Worm (Caenorhabditis elegans): ENCODE data around the gene vha-19.

vha-19 gene

DNA sequence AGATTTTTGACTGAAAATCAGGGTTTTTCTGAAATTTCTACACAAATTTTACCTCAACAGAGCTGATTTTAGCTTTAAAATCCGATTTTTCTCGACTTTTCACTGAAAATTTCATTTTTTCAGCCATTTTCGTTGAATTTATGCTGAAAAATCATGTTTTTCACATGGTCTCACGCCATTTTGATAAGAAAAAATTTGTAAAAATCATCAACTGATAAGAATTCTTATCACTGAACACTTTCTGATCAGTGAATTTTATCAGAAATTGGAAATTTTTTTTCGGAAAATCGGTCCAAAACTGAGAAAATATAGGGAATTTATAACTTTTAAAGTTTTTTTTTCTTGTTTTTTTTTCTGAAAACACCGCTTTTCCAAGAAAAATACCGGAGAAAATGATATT, 31.9 kb downstream of the vha-19 start:
- no peak for TF ChIP-seq sea-2 (GFP tag; optimal IDR thresholded peaks at IDR 0.05)
- TF ChIP-seq mdl-1 (tag; optimal IDR thresholded peaks at IDR 0.05), result no peak
- TF ChIP-seq nhr-237 (tag; optimal IDR thresholded peaks at IDR 0.05), result no peak
- no peak for TF ChIP-seq nhr-25 (tag; optimal IDR thresholded peaks at IDR 0.05)
- no peak for TF ChIP-seq R02D3.7 (tag; optimal IDR thresholded peaks at IDR 0.05)
- TF ChIP-seq nhr-77 (tag; optimal IDR thresholded peaks at IDR 0.05), result no peak
- no peak for TF ChIP-seq nhr-11 (tag; optimal IDR thresholded peaks at IDR 0.05)
- TF ChIP-seq unc-39 (tag; optimal IDR thresholded peaks at IDR 0.05), result no peak
- no peak for TF ChIP-seq jun-1 (tag; optimal IDR thresholded peaks at IDR 0.05)
- TF ChIP-seq hmg-11 (tag; optimal IDR thresholded peaks at IDR 0.05), result no peak
- no peak for TF ChIP-seq snpc-4 (tag; optimal IDR thresholded peaks at IDR 0.05)
- no peak for TF ChIP-seq nhr-23 (tag; optimal IDR thresholded peaks at IDR 0.05)
- no peak for TF ChIP-seq ztf-4 (tag; optimal IDR thresholded peaks at IDR 0.05)
- TF ChIP-seq pqm-1 (tag; optimal IDR thresholded peaks at IDR 0.05), result peak; percentile 90
- TF ChIP-seq ceh-9 (tag; optimal IDR thresholded peaks at IDR 0.05), result no peak
- TF ChIP-seq nfya-1 (tag; optimal IDR thresholded peaks at IDR 0.05; ENCODE audit: insufficient read depth), result no peak
- TF ChIP-seq egl-5 (tag; optimal IDR thresholded peaks at IDR 0.05), result no peak
- TF ChIP-seq fkh-10 (GFP tag; optimal IDR thresholded peaks at IDR 0.05), result no peak
- no peak for TF ChIP-seq lin-15B (tag; optimal IDR thresholded peaks at IDR 0.05)
- TF ChIP-seq pha-4 (tag; optimal IDR thresholded peaks at IDR 0.05), result peak; percentile 27
- no peak for TF ChIP-seq tbx-2 (tag; optimal IDR thresholded peaks at IDR 0.05)
- no peak for TF ChIP-seq egl-27 (tag; optimal IDR thresholded peaks at IDR 0.05)
- peak; percentile 83 for TF ChIP-seq elt-2 (tag; optimal IDR thresholded peaks at IDR 0.05)

DNA sequence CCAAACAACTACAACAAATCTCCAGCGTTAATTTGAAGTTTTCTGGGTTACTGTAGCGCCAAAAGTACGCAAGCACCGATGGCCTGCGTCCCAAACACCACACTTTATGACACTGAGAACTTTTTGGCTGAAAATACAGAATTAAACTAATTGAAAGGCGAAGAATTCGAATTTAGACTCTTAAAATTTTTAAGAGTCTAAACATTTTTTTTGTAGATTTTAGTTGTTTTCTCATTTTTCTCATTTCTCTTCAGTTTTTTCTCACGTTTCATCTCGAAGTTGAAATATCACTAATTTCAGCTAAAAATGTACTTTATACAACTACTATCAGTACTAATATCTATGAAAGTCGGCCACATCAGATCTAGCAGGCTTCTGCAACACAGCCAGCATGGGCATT, 46.4 kb downstream of the vha-19 start, which contains the start of gene lgc-9:
TSS of gene lgc-9 (plus strand) at position 301 of the 400 bp plus-strand sequence.
- TF ChIP-seq snpc-4 (tag; optimal IDR thresholded peaks at IDR 0.05), result no peak
- no peak for TF ChIP-seq nhr-43 (tag; optimal IDR thresholded peaks at IDR 0.05; ENCODE audit: poor library complexity, severe bottlenecking)
- TF ChIP-seq tbx-2 (tag; optimal IDR thresholded peaks at IDR 0.05), result no peak
- no peak for TF ChIP-seq pha-4 (tag; optimal IDR thresholded peaks at IDR 0.05)
- TF ChIP-seq ceh-82 (tag; optimal IDR thresholded peaks at IDR 0.05), result no peak
- TF ChIP-seq fkh-2 (tag; optimal IDR thresholded peaks at IDR 0.05), result no peak
- no peak for TF ChIP-seq nhr-77 (tag; optimal IDR thresholded peaks at IDR 0.05)
- TF ChIP-seq mml-1 (tag; optimal IDR thresholded peaks at IDR 0.05), result no peak
- no peak for TF ChIP-seq fos-1 (tag; optimal IDR thresholded peaks at IDR 0.05)
- no peak for TF ChIP-seq daf-12 (tag; optimal IDR thresholded peaks at IDR 0.05)
- TF ChIP-seq ztf-4 (tag; optimal IDR thresholded peaks at IDR 0.05), result no peak
- no peak for TF ChIP-seq nhr-237 (tag; optimal IDR thresholded peaks at IDR 0.05)

DNA sequence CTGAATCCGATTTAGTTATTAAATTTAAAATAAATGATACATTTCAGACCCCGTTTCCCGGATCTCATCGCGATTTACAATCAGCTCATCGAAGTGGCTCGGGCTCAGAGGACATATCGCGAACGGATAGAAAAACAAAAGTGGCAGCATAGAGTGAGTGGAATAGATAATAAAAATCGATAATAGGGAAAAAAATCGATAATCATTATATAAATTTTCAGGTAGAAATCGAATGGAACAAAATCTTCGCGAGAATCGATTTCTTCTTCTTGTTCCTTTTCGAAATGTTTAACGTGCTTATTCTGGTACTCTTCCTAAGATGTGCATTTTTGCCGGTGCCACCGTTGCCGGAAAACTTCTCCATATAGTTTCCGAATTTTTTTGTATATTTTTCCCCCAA, 49.7 kb downstream of the vha-19 start:
- TF ChIP-seq egl-5 (tag; optimal IDR thresholded peaks at IDR 0.05) (no peak), ceh-28 (tag; optimal IDR thresholded peaks at IDR 0.05) (peak; percentile 39)

DNA sequence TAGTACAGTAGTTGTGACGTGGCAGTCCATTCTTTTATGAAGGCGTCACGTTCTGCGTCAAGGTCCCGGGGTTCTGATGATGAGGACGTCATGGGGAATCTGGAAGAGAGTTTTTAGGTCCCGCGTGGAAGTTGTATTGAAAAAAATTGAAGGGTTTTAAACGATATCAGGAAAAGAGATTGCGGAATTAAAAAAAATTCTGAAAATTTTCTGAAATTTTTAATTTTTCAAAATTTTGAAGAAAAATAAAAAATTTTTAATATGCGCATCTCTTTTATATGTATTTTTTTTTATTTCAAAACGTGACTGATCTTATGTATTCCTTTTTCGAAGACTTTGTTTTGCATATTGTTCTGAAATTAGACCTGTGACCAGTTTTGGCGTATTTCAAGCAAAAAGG, 53.5 kb downstream of the vha-19 start, which contains the start of gene C04C3.6:
TSS of gene C04C3.6 (minus strand) at position 101 of the 400 bp plus-strand sequence.
- TF ChIP-seq tbx-2 (tag; optimal IDR thresholded peaks at IDR 0.05) (no peak), fkh-10 (GFP tag; optimal IDR thresholded peaks at IDR 0.05) (no peak)

Measured in whole organism, L3 larva.